Fruit fly (Drosophila melanogaster): ENCODE measurements around the gene bigmax.

The bigmax gene

dm6 chr3R:27289638-27290037, 1.3 kb upstream of the bigmax start (continued):
- TF ChIP-seq CG14050 (GFP tag; IDR thresholded peaks at IDR 0.05) (no peak), CrebB (tag; optimal IDR thresholded peaks at IDR 0.05) (peak; percentile 26), cato (GFP tag; optimal IDR thresholded peaks at IDR 0.05; ENCODE audit: borderline replicate concordance) (no peak), CG4854 (GFP tag; optimal IDR thresholded peaks at IDR 0.05) (no peak), MTF-1 (GFP tag; optimal IDR thresholded peaks at IDR 0.05; ENCODE audit: borderline replicate concordance) (no peak), CG9797 (GFP tag; optimal IDR thresholded peaks at IDR 0.05) (no peak), CkIIα-i1 (GFP tag; IDR thresholded peaks at IDR 0.05) (no peak), Hsf (GFP tag; optimal IDR thresholded peaks at IDR 0.05) (peak; percentile 56), abd-A (tag; optimal IDR thresholded peaks at IDR 0.05) (no peak), CG3407 (GFP tag; optimal IDR thresholded peaks at IDR 0.05) (no peak), eyg (GFP tag; optimal IDR thresholded peaks at IDR 0.05) (no peak), CG4424 (GFP tag; optimal IDR thresholded peaks at IDR 0.05) (peak; percentile 14), CG16815 (GFP tag; optimal IDR thresholded peaks at IDR 0.05) (peak; percentile 13), GATAe (GFP tag; conservative IDR thresholded peaks at IDR 0.05) (no peak), CG10431 (GFP tag; optimal IDR thresholded peaks at IDR 0.05) (no peak), CG1792 (GFP tag; optimal IDR thresholded peaks at IDR 0.05) (no peak), PHDP (tag; optimal IDR thresholded peaks at IDR 0.05) (peak; percentile 47), zen2 (GFP tag; IDR thresholded peaks at IDR 0.05; ENCODE audit: partially characterized antibody) (no peak), fd96Cb (tag; optimal IDR thresholded peaks at IDR 0.05) (peak; percentile 43), Dbx (GFP tag; IDR thresholded peaks at IDR 0.05) (peak; percentile 57; the same call in 1 of the 3 replicates), pita (GFP tag; optimal IDR thresholded peaks at IDR 0.05) (no peak), Oli (tag; optimal IDR thresholded peaks at IDR 0.05) (peak; percentile 51), CG33213 (GFP tag; optimal IDR thresholded peaks at IDR 0.05) (no peak), cg (GFP tag; optimal IDR thresholded peaks at IDR 0.05) (no peak), Dek (tag; optimal IDR thresholded peaks at IDR 0.05) (peak; percentile 32), pros (GFP tag; optimal IDR thresholded peaks at IDR 0.05) (no peak), CG17829 (tag; optimal IDR thresholded peaks at IDR 0.05) (peak; percentile 28), ranshi (GFP tag; IDR thresholded peaks at IDR 0.05) (peak; percentile 34; the same call in 1 of the 2 replicates), Abd-B (GFP tag; optimal IDR thresholded peaks at IDR 0.05) (no peak), CG2129 (GFP tag; IDR thresholded peaks at IDR 0.05; ENCODE audit: partially characterized antibody) (no peak), seq (GFP tag; IDR thresholded peaks at IDR 0.05) (no peak), luna (GFP tag; optimal IDR thresholded peaks at IDR 0.05) (no peak), phol (tag; optimal IDR thresholded peaks at IDR 0.05) (peak; percentile 33), Usf (GFP tag; optimal IDR thresholded peaks at IDR 0.05) (no peak), CG6654 (GFP tag; optimal IDR thresholded peaks at IDR 0.05) (no peak), Med (GFP tag) (peak; percentile 93), CG4282 (GFP tag; optimal IDR thresholded peaks at IDR 0.05) (no peak), CG12391 (tag; optimal IDR thresholded peaks at IDR 0.05) (peak; percentile 42), HmgZ (tag; optimal IDR thresholded peaks at IDR 0.05) (peak; percentile 10), ab (GFP tag; optimal IDR thresholded peaks at IDR 0.05) (no peak), grau (tag; optimal IDR thresholded peaks at IDR 0.05) (peak; percentile 92), grn (GFP tag; optimal IDR thresholded peaks at IDR 0.05) (no peak), lola (GFP tag; optimal IDR thresholded peaks at IDR 0.05) (peak in 1 of 3 experiments; percentile 37), CG14965 (GFP tag; optimal IDR thresholded peaks at IDR 0.05; ENCODE audit: borderline replicate concordance) (no peak), Xbp1 (GFP tag; optimal IDR thresholded peaks at IDR 0.05) (peak; percentile 30), exex (tag; optimal IDR thresholded peaks at IDR 0.05) (no peak), CG7357 (GFP tag; IDR thresholded peaks at IDR 0.05) (no peak), HLH4C (GFP tag; IDR thresholded peaks at IDR 0.05; ENCODE audit: partially characterized antibody) (no peak), CG6254 (GFP tag; optimal IDR thresholded peaks at IDR 0.05) (no peak), CG16863 (GFP tag; optimal IDR thresholded peaks at IDR 0.05) (no peak)

All from whole organism, embryonic.